Worm (Caenorhabditis elegans) whole organism, L3 larva: ENCODE data around the gene str-74.

Experiments
- ama-1 ChIP-seq: fragments of 150-350 bp; optimal IDR thresholded peaks from 2 replicates; lab custom pipeline; 2018
- ceh-28 ChIP-seq: fragments of 150-350 bp; optimal IDR thresholded peaks from 2 replicates; lab custom pipeline; 2014; ENCODE audit warnings: missing biosample characterization, missing genetic modification reagents, missing genetic modification characterization
- fkh-10 ChIP-seq: sonication (generic microtip); optimal IDR thresholded peaks from 2 replicates; lab custom pipeline; 2017; ENCODE audit warnings: missing biosample characterization, missing genetic modification reagents, missing genetic modification characterization
- lin-39 ChIP-seq: fragments of 150-350 bp; optimal IDR thresholded peaks from 2 replicates; lab custom pipeline; 2018; ENCODE audit warnings: missing biosample characterization, missing genetic modification reagents, missing genetic modification characterization

DNA sequence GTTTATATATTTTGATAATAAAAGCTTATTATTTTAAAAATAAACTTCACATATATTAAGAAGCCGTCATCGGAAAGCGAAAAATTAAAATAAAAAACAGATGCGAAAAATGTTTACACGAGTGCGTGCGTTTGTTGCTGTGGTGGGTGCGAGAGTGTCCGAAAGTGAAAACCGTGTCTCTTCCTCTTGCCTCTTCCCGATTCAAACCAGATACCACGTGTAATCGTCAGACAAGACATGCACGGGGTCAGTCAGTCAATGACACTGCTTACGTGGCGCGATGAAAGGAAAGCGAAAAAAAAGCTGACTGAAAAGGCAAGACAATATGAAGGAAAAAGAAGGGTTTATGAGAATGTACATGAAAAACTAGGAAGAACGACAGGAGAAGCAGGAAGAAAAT, 10.0 kb downstream of the str-74 start:
- TF ChIP-seq ama-1 (lab: Kevin White, UChicago): no peak
- no peak for TF ChIP-seq fkh-10 (GFP tag; lab: Kevin White, UChicago)
- TF ChIP-seq lin-39 (tag; lab: Kevin White, UChicago): no peak
- no peak for TF ChIP-seq ceh-28 (tag; lab: Kevin White, UChicago)
